Worm (Caenorhabditis elegans): ENCODE data around the gene mnat-1.

DNA sequence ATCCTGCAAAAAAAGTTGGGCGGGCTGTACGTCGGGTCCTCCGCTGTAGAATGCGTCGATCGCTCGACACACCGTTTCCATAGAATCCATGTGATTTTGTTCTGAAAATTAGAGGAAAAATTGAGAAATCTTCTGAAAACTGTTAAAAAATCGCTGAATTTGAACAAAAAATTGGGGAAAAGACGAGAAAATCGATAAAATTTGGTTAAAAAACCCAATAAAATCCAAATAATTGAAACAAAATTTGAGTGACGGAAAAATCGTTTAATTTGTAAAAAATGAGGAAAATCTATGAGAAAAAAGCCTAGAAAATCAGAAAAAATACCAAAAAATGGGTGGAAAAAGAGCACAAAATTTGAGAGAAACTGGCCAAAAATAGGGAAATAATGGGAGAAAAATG, 5.2 kb downstream of the mnat-1 start, which contains the start of gene tsr-1:
- no peak for TF ChIP-seq unc-62 (GFP tag; optimal IDR thresholded peaks at IDR 0.05)
- no peak for TF ChIP-seq nhr-12 (tag; optimal IDR thresholded peaks at IDR 0.05)
